Fruit fly (Drosophila melanogaster) whole organism, prepupa: ENCODE measurements around the gene org-1.

Source experiments
- CG1621 ChIP-seq: fragments of 200-800 bp; sonication (Bioruptor generic); optimal IDR thresholded peaks from 3 replicates; lab custom pipeline; 2018; ENCODE audit warnings: missing biosample characterization, mild to moderate bottlenecking, missing genetic modification characterization
- CG16779 ChIP-seq: fragments of 200-800 bp; sonication (Bioruptor generic); optimal IDR thresholded peaks from 3 replicates; lab custom pipeline; 2017; ENCODE audit warnings: missing biosample characterization, mild to moderate bottlenecking, missing genetic modification characterization
- CG3032 ChIP-seq: fragments of 200-800 bp; optimal IDR thresholded peaks from 2 replicates; lab custom pipeline; 2019; ENCODE audit warnings: missing biosample characterization, mild to moderate bottlenecking, missing genetic modification characterization, moderate library complexity
- CG6276 ChIP-seq: fragments of 200-800 bp; sonication (Bioruptor generic); optimal IDR thresholded peaks from 2 replicates; lab custom pipeline; 2017; ENCODE audit warnings: missing biosample characterization, mild to moderate bottlenecking, missing genetic modification characterization
- CG6792 ChIP-seq: fragments of 200-800 bp; sonication (Bioruptor generic); optimal IDR thresholded peaks from 3 replicates; lab custom pipeline; 2016; ENCODE audit warnings: missing biosample characterization, missing genetic modification characterization
- CG8319 ChIP-seq: fragments of 200-800 bp; sonication (Bioruptor generic); optimal IDR thresholded peaks from 3 replicates; lab custom pipeline; 2016; ENCODE audit warnings: missing biosample characterization, missing genetic modification characterization
- Ets96B ChIP-seq: fragments of 200-800 bp; optimal IDR thresholded peaks from 2 replicates; lab custom pipeline; 2019; ENCODE audit warnings: missing biosample characterization, mild to moderate bottlenecking, missing genetic modification characterization, moderate library complexity
- Hr38 ChIP-seq: sonication (Bioruptor generic); optimal IDR thresholded peaks from 2 replicates; lab custom pipeline; 2016; ENCODE audit warnings: missing biosample characterization, missing genetic modification characterization
- Hr39 ChIP-seq: fragments of 200-800 bp; sonication (Bioruptor generic); optimal IDR thresholded peaks from 2 replicates; lab custom pipeline; 2016; ENCODE audit warnings: missing biosample characterization, missing genetic modification characterization
- Lpt ChIP-seq: fragments of 200-800 bp; sonication (Bioruptor generic); optimal IDR thresholded peaks from 3 replicates; lab custom pipeline; 2016; ENCODE audit warnings: missing biosample characterization, missing genetic modification characterization
- Sox14 ChIP-seq: fragments of 200-800 bp; sonication (Bioruptor generic); optimal IDR thresholded peaks from 3 replicates; lab custom pipeline; 2016; ENCODE audit warnings: missing biosample characterization, missing genetic modification characterization
- net ChIP-seq: fragments of 200-800 bp; sonication (Bioruptor generic); optimal IDR thresholded peaks from 3 replicates; lab custom pipeline; 2016; ENCODE audit warnings: missing biosample characterization, missing genetic modification characterization
- ss ChIP-seq, 2 experiments: fragments of 200-800 bp; sonication (Bioruptor generic); optimal IDR thresholded peaks; 2 replicates in 1 of 2; 3 replicates in 1 of 2; lab custom pipeline; 2017 to 2018; ENCODE audit warnings: mild to moderate bottlenecking in 2 of 2, missing biosample characterization in 2 of 2, missing genetic modification characterization in 2 of 2, moderate library complexity in 1 of 2

- TF ChIP-seq ss (GFP tag; optimal IDR thresholded peaks at IDR 0.05; lab: Kevin White, UChicago) (no peak), CG16779 (tag; lab: Kevin White, UChicago) (no peak), CG1621 (no peak), CG3032 (no peak), Hr38 (GFP tag; lab: Kevin White, UChicago) (no peak), CG6276 (GFP tag; lab: Kevin White, UChicago) (no peak), net (GFP tag; lab: Kevin White, UChicago) (no peak), CG8319 (GFP tag; lab: Kevin White, UChicago) (no peak), Sox14 (GFP tag; lab: Kevin White, UChicago) (no peak), Lpt (GFP tag; lab: Kevin White, UChicago) (no peak), Hr39 (GFP tag; lab: Kevin White, UChicago) (no peak), Ets96B (tag; lab: Kevin White, UChicago) (no peak), CG6792 (GFP tag; lab: Kevin White, UChicago) (no peak)
Measured at dm6 chrX:8457532-8457931, 2.7 kb upstream of the org-1 start, which contains the start of gene CG32713.
